Fruit fly (Drosophila melanogaster): ENCODE data around the gene CG9123.
A peak's percentile ranks its signal among the peaks of the same experiment; 100 is the strongest.

Gene CG9123

dm6 chrX:15364467-15364866 lies 22.6 kb upstream of the CG9123 start (continued):
- no peak for TF ChIP-seq CG10366 (GFP tag; IDR thresholded peaks at IDR 0.05)
- TF ChIP-seq HLH4C (GFP tag; IDR thresholded peaks at IDR 0.05; ENCODE audit: partially characterized antibody): no peak
- TF ChIP-seq CG30431 (GFP tag; optimal IDR thresholded peaks at IDR 0.05): no peak
- TF ChIP-seq CG30020 (tag; optimal IDR thresholded peaks at IDR 0.05): no peak
- peak; percentile 21 for TF ChIP-seq CG30403 (GFP tag; optimal IDR thresholded peaks at IDR 0.05)
- no peak for TF ChIP-seq sd (tag; optimal IDR thresholded peaks at IDR 0.05)
- no peak for TF ChIP-seq CG3847 (GFP tag; IDR thresholded peaks at IDR 0.05)
- TF ChIP-seq bsh (GFP tag; optimal IDR thresholded peaks at IDR 0.05): peak in 1 of 2 experiments; percentile 55
- no peak for TF ChIP-seq CG10147 (GFP tag; optimal IDR thresholded peaks at IDR 0.05)
- TF ChIP-seq gcm2 (GFP tag; optimal IDR thresholded peaks at IDR 0.05): no peak
- TF ChIP-seq grau (tag; optimal IDR thresholded peaks at IDR 0.05): peak; percentile 43
- TF ChIP-seq dmrt11E (tag; optimal IDR thresholded peaks at IDR 0.05): peak; percentile 42
- peak; percentile 31 for TF ChIP-seq CG15601 (tag; optimal IDR thresholded peaks at IDR 0.05)
- peak; percentile 53 for TF ChIP-seq CG7556 (GFP tag; optimal IDR thresholded peaks at IDR 0.05)
- TF ChIP-seq CG10267 (tag; optimal IDR thresholded peaks at IDR 0.05): peak; percentile 32
- no peak for TF ChIP-seq CHES-1-like (GFP tag; optimal IDR thresholded peaks at IDR 0.05)
- TF ChIP-seq Hr51 (GFP tag; optimal IDR thresholded peaks at IDR 0.05): peak in 1 of 2 experiments; percentile 25
- no peak for TF ChIP-seq cwo (GFP tag; optimal IDR thresholded peaks at IDR 0.05)
- TF ChIP-seq Sox102F (GFP tag; optimal IDR thresholded peaks at IDR 0.05): peak; percentile 38
- peak in 1 of 3 experiments; percentile 59 for TF ChIP-seq lola (GFP tag; optimal IDR thresholded peaks at IDR 0.05)
- TF ChIP-seq CG14710 (tag; optimal IDR thresholded peaks at IDR 0.05): peak; percentile 41
- TF ChIP-seq zf30C (GFP tag; optimal IDR thresholded peaks at IDR 0.05): no peak
- TF ChIP-seq CG13624 (GFP tag; optimal IDR thresholded peaks at IDR 0.05): no peak
- TF ChIP-seq mirr (GFP tag; optimal IDR thresholded peaks at IDR 0.05): no peak
- TF ChIP-seq CG18011 (GFP tag; optimal IDR thresholded peaks at IDR 0.05): no peak
- peak; percentile 6 for TF ChIP-seq CG12659 (GFP tag; optimal IDR thresholded peaks at IDR 0.05)
- peak; percentile 45 for TF ChIP-seq CoRest (tag; optimal IDR thresholded peaks at IDR 0.05)
- TF ChIP-seq CG7357 (GFP tag; IDR thresholded peaks at IDR 0.05): no peak
- TF ChIP-seq Hmr (GFP tag; optimal IDR thresholded peaks at IDR 0.05): no peak
- no peak for TF ChIP-seq rib (GFP tag; IDR thresholded peaks at IDR 0.05)
- no peak for TF ChIP-seq CG7372 (GFP tag; IDR thresholded peaks at IDR 0.05)
- peak; percentile 29 for TF ChIP-seq CG8924 (tag; optimal IDR thresholded peaks at IDR 0.05)
- TF ChIP-seq GATAe (GFP tag; conservative IDR thresholded peaks at IDR 0.05): no peak
- TF ChIP-seq CG13424 (tag; optimal IDR thresholded peaks at IDR 0.05): peak; percentile 48
- TF ChIP-seq CG6175 (GFP tag; IDR thresholded peaks at IDR 0.05): no peak
- TF ChIP-seq eve (GFP tag; optimal IDR thresholded peaks at IDR 0.05): peak in 1 of 2 experiments; percentile 9
- peak; percentile 50 for TF ChIP-seq fd96Cb (tag; optimal IDR thresholded peaks at IDR 0.05)
- TF ChIP-seq CG14050 (GFP tag; IDR thresholded peaks at IDR 0.05): no peak
- TF ChIP-seq CG17829 (tag; optimal IDR thresholded peaks at IDR 0.05): peak; percentile 27
- TF ChIP-seq CG6654 (GFP tag; optimal IDR thresholded peaks at IDR 0.05): peak; percentile 28
- TF ChIP-seq CG13775 (GFP tag; optimal IDR thresholded peaks at IDR 0.05): no peak
- peak; percentile 14 for TF ChIP-seq CG6254 (GFP tag; optimal IDR thresholded peaks at IDR 0.05)
- no peak for TF ChIP-seq usp (GFP tag; optimal IDR thresholded peaks at IDR 0.05)
- no peak for TF ChIP-seq CG1792 (GFP tag; optimal IDR thresholded peaks at IDR 0.05)
- peak; percentile 51 for TF ChIP-seq Blimp-1 (GFP tag; optimal IDR thresholded peaks at IDR 0.05)
- no peak for TF ChIP-seq fd64A (GFP tag; optimal IDR thresholded peaks at IDR 0.05)
- no peak for TF ChIP-seq danr (GFP tag; IDR thresholded peaks at IDR 0.05)
- no peak for TF ChIP-seq Drgx (GFP tag; IDR thresholded peaks at IDR 0.05)
- TF ChIP-seq CG7963 (GFP tag; IDR thresholded peaks at IDR 0.05; ENCODE audit: partially characterized antibody): no peak
- peak; percentile 63 for TF ChIP-seq CG10979 (tag; optimal IDR thresholded peaks at IDR 0.05)

Data from whole organism, embryonic.